Fruit fly (Drosophila melanogaster) whole organism, prepupa: ENCODE results near the gene HIPP1.

Experiments used
- CG11762 ChIP-seq: fragments of 200-800 bp; sonication (Bioruptor generic); optimal IDR thresholded peaks from 3 replicates; lab custom pipeline; 2016; ENCODE audit warnings: missing biosample characterization, missing genetic modification characterization; ENCODE audit not compliant: insufficient read depth
- CG1621 ChIP-seq: fragments of 200-800 bp; sonication (Bioruptor generic); optimal IDR thresholded peaks from 3 replicates; lab custom pipeline; 2018; ENCODE audit warnings: missing biosample characterization, mild to moderate bottlenecking, missing genetic modification characterization
- CG16779 ChIP-seq: fragments of 200-800 bp; sonication (Bioruptor generic); optimal IDR thresholded peaks from 3 replicates; lab custom pipeline; 2017; ENCODE audit warnings: missing biosample characterization, mild to moderate bottlenecking, missing genetic modification characterization
- CG6808 ChIP-seq: fragments of 200-800 bp; sonication (Bioruptor generic); optimal IDR thresholded peaks from 3 replicates; lab custom pipeline; 2017; ENCODE audit warnings: missing biosample characterization, missing genetic modification characterization, mild to moderate bottlenecking, moderate library complexity, missing genetic modification reagents
- CG6854 ChIP-seq: fragments of 200-800 bp; sonication (Bioruptor generic); optimal IDR thresholded peaks from 2 replicates; lab custom pipeline; 2017; ENCODE audit warnings: missing biosample characterization, mild to moderate bottlenecking, missing genetic modification characterization
- Hr39 ChIP-seq: fragments of 200-800 bp; sonication (Bioruptor generic); optimal IDR thresholded peaks from 2 replicates; lab custom pipeline; 2016; ENCODE audit warnings: missing biosample characterization, missing genetic modification characterization
- Lpt ChIP-seq: fragments of 200-800 bp; sonication (Bioruptor generic); optimal IDR thresholded peaks from 3 replicates; lab custom pipeline; 2016; ENCODE audit warnings: missing biosample characterization, missing genetic modification characterization
- OdsH ChIP-seq: fragments of 200-800 bp; sonication (Bioruptor generic); optimal IDR thresholded peaks from 3 replicates; lab custom pipeline; 2016; ENCODE audit warnings: missing biosample characterization, missing genetic modification characterization

DNA sequence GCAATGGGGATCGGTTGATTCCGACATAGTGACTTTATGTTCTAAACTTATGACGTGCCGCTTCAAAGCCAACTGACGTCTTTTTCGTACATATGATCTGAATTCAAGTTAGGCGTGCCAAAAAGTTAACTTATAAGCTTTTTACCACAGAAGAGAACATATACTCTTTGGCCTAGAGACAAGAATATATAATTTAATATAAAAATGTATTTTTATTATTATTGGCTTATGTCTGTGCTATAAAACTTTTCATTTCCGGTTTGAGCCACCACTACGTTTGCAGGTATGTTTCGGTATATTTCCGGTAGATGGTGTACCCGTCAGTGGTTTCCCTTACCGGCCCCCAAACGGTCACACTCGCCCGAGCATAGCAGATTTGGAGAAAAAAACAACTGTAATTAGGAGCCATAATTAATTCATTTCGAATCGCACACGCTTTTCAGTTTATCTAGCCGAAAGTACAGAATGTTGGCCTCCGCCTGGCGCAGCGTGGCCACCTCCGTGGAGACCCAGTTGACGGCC, 11.1 kb upstream of the HIPP1 start, which contains the start of the genes CG3698 and tzn:
- TF ChIP-seq Hr39, result no peak
- TF ChIP-seq CG6808 (GFP tag; lab: Kevin White, UChicago), result no peak
- no peak for TF ChIP-seq OdsH (GFP tag; lab: Kevin White, UChicago)
- no peak for TF ChIP-seq CG1621 (tag; lab: Kevin White, UChicago)
- TF ChIP-seq CG16779, result no peak
- peak; percentile 92 for TF ChIP-seq CG6854 (GFP tag; lab: Kevin White, UChicago)
- TF ChIP-seq CG11762 (GFP tag; lab: Kevin White, UChicago), result peak; percentile 49
- TF ChIP-seq Lpt, result no peak
